Fruit fly (Drosophila melanogaster) whole organism, prepupa: ENCODE measurements around the gene Plp.

Source experiments
- Blimp-1 ChIP-seq: fragments of 200-800 bp; sonication (Bioruptor generic); optimal IDR thresholded peaks from 3 replicates; lab custom pipeline; 2017; ENCODE audit warnings: missing biosample characterization, missing genetic modification characterization, mild to moderate bottlenecking, moderate library complexity, missing genetic modification reagents
- CG10669 ChIP-seq: fragments of 200-800 bp; sonication (Bioruptor generic); optimal IDR thresholded peaks from 3 replicates; lab custom pipeline; 2018; ENCODE audit warnings: missing biosample characterization, mild to moderate bottlenecking, missing genetic modification characterization, moderate library complexity
- CG11762 ChIP-seq: fragments of 200-800 bp; sonication (Bioruptor generic); optimal IDR thresholded peaks from 3 replicates; lab custom pipeline; 2016; ENCODE audit warnings: missing biosample characterization, missing genetic modification characterization; ENCODE audit not compliant: insufficient read depth
- CG15336 ChIP-seq: fragments of 200-800 bp; sonication (Bioruptor generic); IDR thresholded peaks from 2 replicates; pipeline ENCODE4 v1.3.6; 2022; ENCODE audit warnings: missing biosample characterization, missing genetic modification characterization
- CG1621 ChIP-seq: fragments of 200-800 bp; sonication (Bioruptor generic); optimal IDR thresholded peaks from 3 replicates; lab custom pipeline; 2018; ENCODE audit warnings: missing biosample characterization, mild to moderate bottlenecking, missing genetic modification characterization
- CG16779 ChIP-seq: fragments of 200-800 bp; sonication (Bioruptor generic); optimal IDR thresholded peaks from 3 replicates; lab custom pipeline; 2017; ENCODE audit warnings: missing biosample characterization, mild to moderate bottlenecking, missing genetic modification characterization
- CG3032 ChIP-seq: fragments of 200-800 bp; optimal IDR thresholded peaks from 2 replicates; lab custom pipeline; 2019; ENCODE audit warnings: missing biosample characterization, mild to moderate bottlenecking, missing genetic modification characterization, moderate library complexity
- CG31627 ChIP-seq: fragments of 200-800 bp; sonication (Bioruptor generic); optimal IDR thresholded peaks from 3 replicates; lab custom pipeline; 2016; ENCODE audit warnings: missing biosample characterization, missing genetic modification characterization
- CG32006 ChIP-seq: fragments of 200-800 bp; sonication (Bioruptor generic); optimal IDR thresholded peaks from 3 replicates; lab custom pipeline; 2017; ENCODE audit warnings: missing biosample characterization, mild to moderate bottlenecking, missing genetic modification characterization
- CG34406 ChIP-seq: fragments of 200-800 bp; sonication (Bioruptor generic); optimal IDR thresholded peaks from 3 replicates; lab custom pipeline; 2016; ENCODE audit warnings: missing biosample characterization, missing genetic modification characterization
- CG6163 ChIP-seq: fragments of 200-800 bp; sonication (Bioruptor generic); IDR thresholded peaks from 3 replicates; pipeline ENCODE4 v1.3.6; 2022; ENCODE audit warnings: missing biosample characterization, missing genetic modification characterization
- CG6276 ChIP-seq: fragments of 200-800 bp; sonication (Bioruptor generic); optimal IDR thresholded peaks from 2 replicates; lab custom pipeline; 2017; ENCODE audit warnings: missing biosample characterization, mild to moderate bottlenecking, missing genetic modification characterization
- CG6792 ChIP-seq: fragments of 200-800 bp; sonication (Bioruptor generic); optimal IDR thresholded peaks from 3 replicates; lab custom pipeline; 2016; ENCODE audit warnings: missing biosample characterization, missing genetic modification characterization
- CG6808 ChIP-seq: fragments of 200-800 bp; sonication (Bioruptor generic); optimal IDR thresholded peaks from 3 replicates; lab custom pipeline; 2017; ENCODE audit warnings: missing biosample characterization, missing genetic modification characterization, mild to moderate bottlenecking, moderate library complexity, missing genetic modification reagents
- CG6854 ChIP-seq: fragments of 200-800 bp; sonication (Bioruptor generic); optimal IDR thresholded peaks from 2 replicates; lab custom pipeline; 2017; ENCODE audit warnings: missing biosample characterization, mild to moderate bottlenecking, missing genetic modification characterization
- CG7368 ChIP-seq: fragments of 200-800 bp; sonication (Bioruptor generic); optimal IDR thresholded peaks from 3 replicates; lab custom pipeline; 2016; ENCODE audit warnings: missing biosample characterization, missing genetic modification characterization
- CG8119 ChIP-seq: fragments of 200-800 bp; sonication (Bioruptor generic); IDR thresholded peaks from 3 replicates; pipeline ENCODE4 v1.3.6; 2022; ENCODE audit warnings: missing biosample characterization, missing genetic modification characterization
- CG8319 ChIP-seq: fragments of 200-800 bp; sonication (Bioruptor generic); optimal IDR thresholded peaks from 3 replicates; lab custom pipeline; 2016; ENCODE audit warnings: missing biosample characterization, missing genetic modification characterization
- CG8632 ChIP-seq: fragments of 200-800 bp; sonication (Bioruptor generic); optimal IDR thresholded peaks from 3 replicates; lab custom pipeline; 2016; ENCODE audit warnings: missing biosample characterization, missing genetic modification characterization
- CG9139 ChIP-seq: fragments of 200-800 bp; sonication (Bioruptor generic); optimal IDR thresholded peaks from 3 replicates; lab custom pipeline; 2017; ENCODE audit warnings: missing biosample characterization, mild to moderate bottlenecking, missing genetic modification characterization
- Eip78C ChIP-seq: fragments of 200-800 bp; sonication (Bioruptor generic); peaks from one replicate; lab custom pipeline; 2016; ENCODE audit warnings: missing biosample characterization, missing genetic modification characterization
- Eip93F ChIP-seq: fragments of 200-800 bp; sonication (Bioruptor generic); optimal IDR thresholded peaks from 2 replicates; lab custom pipeline; 2016; ENCODE audit warnings: missing biosample characterization, mild to moderate bottlenecking, missing genetic modification characterization
- Ets21C ChIP-seq: fragments of 200-800 bp; sonication (Bioruptor generic); optimal IDR thresholded peaks from 3 replicates; lab custom pipeline; 2016; ENCODE audit warnings: missing biosample characterization, missing genetic modification characterization
- Ets96B ChIP-seq: fragments of 200-800 bp; optimal IDR thresholded peaks from 2 replicates; lab custom pipeline; 2019; ENCODE audit warnings: missing biosample characterization, mild to moderate bottlenecking, missing genetic modification characterization, moderate library complexity
- Gug ChIP-seq: fragments of 200-800 bp; sonication (Bioruptor generic); IDR thresholded peaks from 2 replicates; pipeline ENCODE4 v1.3.6; 2022; ENCODE audit warnings: missing biosample characterization, missing genetic modification characterization
- Hr38 ChIP-seq: sonication (Bioruptor generic); optimal IDR thresholded peaks from 2 replicates; lab custom pipeline; 2016; ENCODE audit warnings: missing biosample characterization, missing genetic modification characterization
- Hr4 ChIP-seq: fragments of 200-800 bp; sonication (Bioruptor generic); optimal IDR thresholded peaks from 3 replicates; lab custom pipeline; 2016; ENCODE audit warnings: missing biosample characterization, missing genetic modification characterization
- Lpt ChIP-seq: fragments of 200-800 bp; sonication (Bioruptor generic); optimal IDR thresholded peaks from 3 replicates; lab custom pipeline; 2016; ENCODE audit warnings: missing biosample characterization, missing genetic modification characterization
- Met ChIP-seq: fragments of 200-800 bp; sonication (Bioruptor generic); optimal IDR thresholded peaks from 3 replicates; lab custom pipeline; 2016; ENCODE audit warnings: missing biosample characterization, missing genetic modification characterization
- Smox ChIP-seq: fragments of 200-800 bp; sonication (Bioruptor generic); optimal IDR thresholded peaks from 3 replicates; lab custom pipeline; 2016; ENCODE audit warnings: missing biosample characterization, missing genetic modification characterization
- Sox15 ChIP-seq: fragments of 200-800 bp; sonication (Bioruptor generic); optimal IDR thresholded peaks from 3 replicates; lab custom pipeline; 2016; ENCODE audit warnings: missing biosample characterization, missing genetic modification characterization
- achi ChIP-seq: fragments of 200-800 bp; sonication (Bioruptor generic); optimal IDR thresholded peaks from 3 replicates; lab custom pipeline; 2016; ENCODE audit warnings: missing biosample characterization, missing genetic modification characterization
- acj6 ChIP-seq: fragments of 200-800 bp; sonication (Bioruptor generic); optimal IDR thresholded peaks from 3 replicates; lab custom pipeline; 2016; ENCODE audit warnings: missing biosample characterization, missing genetic modification characterization
- cyc ChIP-seq: fragments of 200-800 bp; sonication (Bioruptor generic); optimal IDR thresholded peaks from 3 replicates; lab custom pipeline; 2016; ENCODE audit warnings: missing biosample characterization, missing genetic modification characterization
- dsx ChIP-seq: fragments of 200-800 bp; optimal IDR thresholded peaks from 3 replicates; lab custom pipeline; 2019; ENCODE audit warnings: missing biosample characterization, mild to moderate bottlenecking, missing genetic modification characterization, moderate library complexity; ENCODE audit not compliant: poor library complexity, severe bottlenecking
- eg ChIP-seq: fragments of 200-800 bp; sonication (Bioruptor generic); IDR thresholded peaks from 3 replicates; pipeline ENCODE4 v1.3.6; 2022; ENCODE audit warnings: missing biosample characterization, missing genetic modification characterization
- esn ChIP-seq: fragments of 200-800 bp; sonication (Bioruptor generic); optimal IDR thresholded peaks from 2 replicates; lab custom pipeline; 2016; ENCODE audit warnings: missing biosample characterization, mild to moderate bottlenecking, missing genetic modification characterization, moderate library complexity
- fd85E ChIP-seq: fragments of 200-800 bp; sonication (Bioruptor generic); optimal IDR thresholded peaks from 3 replicates; lab custom pipeline; 2016; ENCODE audit warnings: missing biosample characterization, missing genetic modification characterization
- lz ChIP-seq: fragments of 200-800 bp; sonication (Bioruptor generic); optimal IDR thresholded peaks from 3 replicates; lab custom pipeline; 2016; ENCODE audit warnings: missing biosample characterization, missing genetic modification characterization
- net ChIP-seq: fragments of 200-800 bp; sonication (Bioruptor generic); optimal IDR thresholded peaks from 3 replicates; lab custom pipeline; 2016; ENCODE audit warnings: missing biosample characterization, missing genetic modification characterization
- pdm3 ChIP-seq: fragments of 200-800 bp; sonication (Bioruptor generic); optimal IDR thresholded peaks from 3 replicates; lab custom pipeline; 2016; ENCODE audit warnings: missing biosample characterization, missing genetic modification characterization
- spab ChIP-seq: fragments of 200-800 bp; sonication (Bioruptor generic); optimal IDR thresholded peaks from 2 replicates; lab custom pipeline; 2017; ENCODE audit warnings: missing biosample characterization, mild to moderate bottlenecking, missing genetic modification characterization, missing genetic modification reagents
- ss ChIP-seq, 2 experiments: fragments of 200-800 bp; sonication (Bioruptor generic); optimal IDR thresholded peaks; 2 replicates in 1 of 2; 3 replicates in 1 of 2; lab custom pipeline; 2017 to 2018; ENCODE audit warnings: mild to moderate bottlenecking in 2 of 2, missing biosample characterization in 2 of 2, missing genetic modification characterization in 2 of 2, moderate library complexity in 1 of 2
- svp ChIP-seq: fragments of 200-800 bp; sonication (Bioruptor generic); peaks from one replicate; lab custom pipeline; 2016; ENCODE audit warnings: missing biosample characterization, missing genetic modification characterization
- vri ChIP-seq: fragments of 200-800 bp; sonication (Bioruptor generic); optimal IDR thresholded peaks from 3 replicates; lab custom pipeline; 2016; ENCODE audit warnings: missing biosample characterization, mild to moderate bottlenecking, missing genetic modification characterization

Gene Plp

DNA sequence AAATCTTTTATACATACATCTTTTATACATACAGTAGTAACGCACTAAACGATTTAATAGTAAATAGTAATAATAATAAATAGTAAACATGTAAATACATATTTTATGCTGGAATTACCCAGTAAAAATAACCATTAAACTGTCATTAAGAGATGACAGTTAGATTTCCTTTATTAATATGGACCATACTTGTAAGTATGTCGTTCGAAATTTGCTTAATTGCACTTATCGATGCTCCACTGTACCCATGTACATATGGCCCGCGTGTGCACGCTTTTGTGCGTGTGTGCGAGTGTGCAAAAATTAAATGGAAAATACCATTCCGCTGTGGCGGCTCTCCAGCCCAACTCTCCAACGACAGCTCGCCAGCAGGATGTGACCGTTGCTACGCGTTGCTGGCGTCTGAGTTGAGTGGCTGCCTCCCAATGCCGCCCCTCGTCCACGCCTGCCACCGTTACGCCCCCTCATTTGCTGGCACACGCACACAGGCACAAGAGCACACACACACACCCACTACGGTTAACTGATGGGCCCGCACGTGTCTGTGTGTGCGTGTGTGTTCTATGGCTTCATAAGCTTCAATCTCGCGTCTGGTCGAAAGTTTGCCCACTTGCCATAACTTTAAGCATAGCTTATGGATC lies 8.3 kb upstream of the Plp start (continued):
- no peak for TF ChIP-seq fd85E (GFP tag; lab: Kevin White, UChicago)
- peak; percentile 28 for TF ChIP-seq spab (GFP tag; lab: Kevin White, UChicago)
- no peak for TF ChIP-seq vri
- no peak for TF ChIP-seq CG10669 (GFP tag; lab: Kevin White, UChicago)
- no peak for TF ChIP-seq CG8319 (GFP tag; lab: Kevin White, UChicago)
- TF ChIP-seq CG32006 (GFP tag; lab: Kevin White, UChicago): peak; percentile 39
- TF ChIP-seq esn: no peak
- no peak for TF ChIP-seq Blimp-1 (GFP tag; lab: Kevin White, UChicago)
- TF ChIP-seq Sox15: peak; percentile 6
- no peak for TF ChIP-seq Hr38 (GFP tag; lab: Kevin White, UChicago)
- TF ChIP-seq pdm3: no peak
- TF ChIP-seq Smox (GFP tag; lab: Kevin White, UChicago): no peak
- TF ChIP-seq acj6 (GFP tag; lab: Kevin White, UChicago): peak; percentile 27
- TF ChIP-seq CG7368: peak; percentile 15
- TF ChIP-seq Ets21C (GFP tag; lab: Kevin White, UChicago): no peak
- peak; percentile 16 for TF ChIP-seq CG34406
- TF ChIP-seq Eip78C (GFP tag; lab: Kevin White, UChicago): peak; percentile 57
- no peak for TF ChIP-seq CG16779 (tag; lab: Kevin White, UChicago)
- TF ChIP-seq CG15336 (GFP tag; lab: Robert Waterston, UW): no peak
- no peak for TF ChIP-seq CG6808 (GFP tag; lab: Kevin White, UChicago)

DNA sequence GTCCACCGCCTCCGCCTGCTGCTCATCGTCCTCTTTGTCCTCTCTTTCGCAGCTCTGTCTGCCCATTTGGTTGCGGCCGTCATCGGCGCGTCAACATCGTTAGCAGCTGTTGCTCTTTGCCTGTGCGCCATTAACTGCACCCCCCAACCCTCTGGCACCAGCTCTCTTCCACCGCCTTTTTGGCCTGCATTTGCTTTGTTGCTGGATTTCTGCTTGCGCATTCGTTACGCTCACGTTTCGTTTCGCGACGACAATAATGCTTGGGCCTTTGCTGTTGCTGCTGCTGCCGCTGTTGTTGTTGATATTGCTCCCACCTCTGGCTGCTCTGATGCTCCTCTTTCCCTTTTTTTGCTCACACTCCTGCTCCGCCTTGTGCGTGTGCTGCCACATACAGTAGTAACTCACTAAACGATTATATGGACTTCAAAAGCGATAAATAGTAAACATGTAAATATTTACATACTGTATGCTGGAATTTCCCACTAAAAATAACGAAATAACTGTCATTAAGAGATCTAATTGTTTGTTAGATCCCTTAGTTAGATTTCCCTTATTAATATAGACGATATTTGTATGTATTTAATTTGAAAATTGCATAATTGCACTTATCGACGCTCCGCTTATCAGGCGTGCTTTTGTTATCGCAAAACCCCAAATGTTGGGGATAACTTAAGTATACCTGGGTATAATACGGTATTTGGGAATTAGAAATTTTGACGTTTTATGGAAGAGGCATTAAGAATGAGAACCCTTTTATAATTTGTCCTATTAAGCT lies 7.3 kb upstream of the Plp start:
- TF ChIP-seq esn (peak; percentile 51), svp (GFP tag; lab: Kevin White, UChicago) (peak; percentile 84), CG32006 (GFP tag; lab: Kevin White, UChicago) (peak; percentile 23), net (GFP tag; lab: Kevin White, UChicago) (peak; percentile 16), pdm3 (peak; percentile 59), acj6 (GFP tag; lab: Kevin White, UChicago) (peak; percentile 52), ss (GFP tag; optimal IDR thresholded peaks at IDR 0.05; lab: Kevin White, UChicago) (peak in 1 of 2 experiments; percentile 85), Hr4 (GFP tag; lab: Kevin White, UChicago) (peak; percentile 34), CG34406 (peak; percentile 2), fd85E (GFP tag; lab: Kevin White, UChicago) (no peak), lz (peak; percentile 40), CG8632 (no peak), CG15336 (GFP tag; lab: Robert Waterston, UW) (peak; percentile 37; the same call in 1 of the 2 replicates), CG31627 (GFP tag; lab: Kevin White, UChicago) (peak; percentile 54), CG10669 (GFP tag; lab: Kevin White, UChicago) (peak; percentile 33), Lpt (GFP tag; lab: Kevin White, UChicago) (peak; percentile 41), achi (peak; percentile 35), CG11762 (GFP tag; lab: Kevin White, UChicago) (peak; percentile 2), CG6854 (GFP tag; lab: Kevin White, UChicago) (peak; percentile 100), Gug (GFP tag; lab: Robert Waterston, UW) (no peak), Met (GFP tag; lab: Kevin White, UChicago) (peak; percentile 42), vri (peak; percentile 69), Smox (GFP tag; lab: Kevin White, UChicago) (peak; percentile 33), CG7368 (no peak), CG6808 (GFP tag; lab: Kevin White, UChicago) (peak; percentile 6), cyc (peak; percentile 60), Eip93F (GFP tag; lab: Kevin White, UChicago) (no peak), dsx (GFP tag; lab: Kevin White, UChicago) (peak; percentile 63), Ets96B (tag; lab: Kevin White, UChicago) (peak; percentile 10), CG6163 (GFP tag; lab: Robert Waterston, UW) (peak; percentile 53; the same call in 2 of the 3 replicates), CG1621 (tag; lab: Kevin White, UChicago) (no peak), Blimp-1 (GFP tag; lab: Kevin White, UChicago) (peak; percentile 46), CG6276 (GFP tag; lab: Kevin White, UChicago) (no peak), CG9139 (peak; percentile 3), CG8319 (GFP tag; lab: Kevin White, UChicago) (no peak), CG6792 (GFP tag; lab: Kevin White, UChicago) (no peak), CG8119 (no peak), CG3032 (tag; lab: Kevin White, UChicago) (no peak), eg (GFP tag; lab: Robert Waterston, UW) (peak; percentile 51; the same call in 2 of the 3 replicates)
